Worm (Caenorhabditis elegans) whole organism, L2 larva: ENCODE results near the gene C41G6.12.

ENCODE experiments used
- nhr-237 ChIP-seq: fragments of 150-350 bp; optimal IDR thresholded peaks from 2 replicates; lab custom pipeline; 2014; ENCODE audit warnings: missing biosample characterization, missing genetic modification characterization
- nhr-77 ChIP-seq: fragments of 150-350 bp; optimal IDR thresholded peaks from 2 replicates; lab custom pipeline; 2014; ENCODE audit warnings: missing biosample characterization, missing genetic modification characterization

- TF ChIP-seq nhr-237 (tag; lab: Kevin White, UChicago), result no peak
- TF ChIP-seq nhr-77 (tag; lab: Kevin White, UChicago), result no peak
Measured at ce11 chrV:15182407-15182806, 25.2 kb downstream of the C41G6.12 start, which contains the start of gene fbxa-84.
